Fruit fly (Drosophila melanogaster): ENCODE measurements around the gene Caper.

DNA sequence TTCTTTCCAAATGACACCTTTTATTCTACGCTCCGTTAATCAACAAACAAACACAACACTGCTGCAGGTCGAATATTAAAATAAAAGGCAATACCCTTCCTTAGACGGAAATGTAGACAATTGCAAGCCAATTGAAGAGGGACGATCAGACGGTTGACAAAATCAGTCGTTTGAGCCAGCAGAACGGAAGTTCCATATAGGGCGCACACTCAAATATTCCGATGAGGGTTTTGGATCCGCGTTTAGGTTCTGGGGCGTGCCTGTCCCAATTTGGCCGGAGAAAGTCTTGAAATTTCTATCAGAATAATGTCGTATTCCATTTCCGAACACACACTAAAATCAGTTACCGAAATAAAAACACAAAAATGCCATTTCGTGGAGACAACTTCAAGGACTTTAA, 20.6 kb upstream of the Caper start, which contains the start of gene CG43321:
- TF ChIP-seq Pif1B (GFP tag; optimal IDR thresholded peaks at IDR 0.05): no peak
- TF ChIP-seq CG9948 (tag; optimal IDR thresholded peaks at IDR 0.05): no peak
- no peak for TF ChIP-seq CG32121 (GFP tag; IDR thresholded peaks at IDR 0.05)
- no peak for TF ChIP-seq CG8159 (tag; optimal IDR thresholded peaks at IDR 0.05)
- TF ChIP-seq CG12605 (GFP tag; IDR thresholded peaks at IDR 0.05): no peak
- no peak for TF ChIP-seq EcR (GFP tag; optimal IDR thresholded peaks at IDR 0.05)
- TF ChIP-seq CG17806 (tag; optimal IDR thresholded peaks at IDR 0.05): no peak
- TF ChIP-seq rn (GFP tag; IDR thresholded peaks at IDR 0.05): no peak
- TF ChIP-seq CG4496 (GFP tag; IDR thresholded peaks at IDR 0.05): no peak
- no peak for TF ChIP-seq Pif1A (GFP tag; optimal IDR thresholded peaks at IDR 0.05)
- TF ChIP-seq fd96Ca (GFP tag; IDR thresholded peaks at IDR 0.05): no peak
- no peak for TF ChIP-seq CG34367 (tag; optimal IDR thresholded peaks at IDR 0.05)
- no peak for TF ChIP-seq D1 (tag; optimal IDR thresholded peaks at IDR 0.05)
- TF ChIP-seq Ets98B (GFP tag; IDR thresholded peaks at IDR 0.05): no peak

Data from whole organism, pupa.